Worm (Caenorhabditis elegans) whole organism, late embryonic: ENCODE measurements around the gene elt-3.
A peak's percentile ranks its signal among the peaks of the same experiment; 100 is the strongest.

Source experiments
- C08G9.2 ChIP-seq: sonication (generic microtip); optimal IDR thresholded peaks from 2 replicates; lab custom pipeline; 2016; ENCODE audit warnings: mild to moderate bottlenecking, missing genetic modification characterization, moderate library complexity, missing compliant biosample characterization
- F13H6.1 ChIP-seq: sonication (generic microtip); optimal IDR thresholded peaks from 2 replicates; lab custom pipeline; 2016; ENCODE audit warnings: missing genetic modification characterization, missing compliant biosample characterization
- K02D7.2 ChIP-seq: sonication (generic microtip); optimal IDR thresholded peaks from 2 replicates; lab custom pipeline; 2017; ENCODE audit warnings: mild to moderate bottlenecking, missing genetic modification characterization, missing compliant biosample characterization
- T23F11.4 ChIP-seq: fragments of 200-800 bp; sonication (Bioruptor generic); optimal IDR thresholded peaks from 2 replicates; lab custom pipeline; 2018; ENCODE audit warnings: mild to moderate bottlenecking, missing genetic modification characterization, missing compliant biosample characterization
- ahr-1 ChIP-seq: sonication (generic microtip); optimal IDR thresholded peaks from 2 replicates; lab custom pipeline; 2016; ENCODE audit warnings: missing genetic modification characterization, missing compliant biosample characterization
- ceh-14 ChIP-seq: sonication (generic microtip); optimal IDR thresholded peaks from 2 replicates; lab custom pipeline; 2016; ENCODE audit warnings: missing genotype, missing genetic modification characterization, missing compliant biosample characterization
- ceh-18 ChIP-seq: sonication (generic microtip); optimal IDR thresholded peaks from 2 replicates; lab custom pipeline; 2016; ENCODE audit warnings: missing genetic modification characterization, missing compliant biosample characterization
- ceh-19 ChIP-seq: fragments of 200-800 bp; sonication (Bioruptor generic); optimal IDR thresholded peaks from 2 replicates; lab custom pipeline; 2018; ENCODE audit warnings: mild to moderate bottlenecking, missing genetic modification characterization, missing compliant biosample characterization
- ceh-45 ChIP-seq: fragments of 200-800 bp; sonication (Bioruptor generic); IDR thresholded peaks from 2 replicates; pipeline ENCODE4 v1.3.6; 2022; ENCODE audit warnings: missing genetic modification reagents, missing genetic modification characterization, missing compliant biosample characterization
- ceh-48 ChIP-seq: sonication (generic microtip); optimal IDR thresholded peaks from 2 replicates; lab custom pipeline; 2016; ENCODE audit warnings: missing genetic modification characterization, inconsistent platforms, missing compliant biosample characterization
- ceh-6 ChIP-seq: fragments of 200-800 bp; sonication (Bioruptor generic); optimal IDR thresholded peaks from 2 replicates; lab custom pipeline; 2018; ENCODE audit warnings: mild to moderate bottlenecking, missing genetic modification characterization, missing compliant biosample characterization
- che-1 ChIP-seq: sonication (generic microtip); optimal IDR thresholded peaks from 2 replicates; lab custom pipeline; 2016; ENCODE audit warnings: mild to moderate bottlenecking, missing genetic modification characterization, missing compliant biosample characterization
- dmd-4 ChIP-seq: sonication (generic microtip); optimal IDR thresholded peaks from 2 replicates; lab custom pipeline; 2016; ENCODE audit warnings: borderline replicate concordance, missing genetic modification characterization, missing compliant biosample characterization
- elt-2 ChIP-seq: sonication (generic microtip); optimal IDR thresholded peaks from 2 replicates; lab custom pipeline; 2016; ENCODE audit warnings: missing genetic modification reagents, missing genetic modification characterization, missing compliant biosample characterization
- fkh-10 ChIP-seq: fragments of 150-350 bp; optimal IDR thresholded peaks from 2 replicates; lab custom pipeline; 2014; ENCODE audit warnings: missing biosample characterization, missing genetic modification reagents, missing genetic modification characterization
- gmeb-2 ChIP-seq: sonication (generic microtip); optimal IDR thresholded peaks from 2 replicates; lab custom pipeline; 2016; ENCODE audit warnings: missing genetic modification characterization, inconsistent platforms, missing compliant biosample characterization
- lim-6 ChIP-seq: sonication (generic microtip); optimal IDR thresholded peaks from 2 replicates; lab custom pipeline; 2016; ENCODE audit warnings: missing genetic modification characterization, missing compliant biosample characterization
- madf-2 ChIP-seq: sonication (generic microtip); optimal IDR thresholded peaks from 2 replicates; lab custom pipeline; 2017; ENCODE audit warnings: missing genetic modification characterization, missing compliant biosample characterization
- nfya-1 ChIP-seq: sonication (generic microtip); optimal IDR thresholded peaks from 2 replicates; lab custom pipeline; 2017; ENCODE audit warnings: missing genetic modification characterization, mild to moderate bottlenecking, missing compliant biosample characterization, antibody characterized with exemption, moderate library complexity
- nhr-11 ChIP-seq: fragments of 150-350 bp; optimal IDR thresholded peaks from 2 replicates; lab custom pipeline; 2014; ENCODE audit warnings: missing biosample characterization, missing genetic modification characterization
- nhr-232 ChIP-seq: sonication (generic microtip); optimal IDR thresholded peaks from 2 replicates; lab custom pipeline; 2016; ENCODE audit warnings: missing genetic modification characterization, missing compliant biosample characterization
- npax-4 ChIP-seq: sonication (generic microtip); optimal IDR thresholded peaks from 2 replicates; lab custom pipeline; 2016; ENCODE audit warnings: missing genetic modification characterization, missing compliant biosample characterization
- odd-2 ChIP-seq: sonication (generic microtip); optimal IDR thresholded peaks from 2 replicates; lab custom pipeline; 2017; ENCODE audit warnings: antibody characterized with exemption, mild to moderate bottlenecking, missing genetic modification characterization, missing compliant biosample characterization
- pat-9 ChIP-seq: fragments of 200-800 bp; sonication (Bioruptor generic); optimal IDR thresholded peaks from 2 replicates; lab custom pipeline; 2018; ENCODE audit warnings: mild to moderate bottlenecking, missing genetic modification characterization, moderate library complexity, missing compliant biosample characterization
- pax-1 ChIP-seq: fragments of 150-350 bp; optimal IDR thresholded peaks from 2 replicates; lab custom pipeline; 2014; ENCODE audit warnings: missing biosample characterization, missing genetic modification characterization
- pha-2 ChIP-seq: sonication (generic microtip); optimal IDR thresholded peaks from 2 replicates; lab custom pipeline; 2017; ENCODE audit warnings: mild to moderate bottlenecking, missing genetic modification characterization, missing compliant biosample characterization
- pha-4 ChIP-seq: fragments of 150-350 bp; optimal IDR thresholded peaks from 2 replicates; lab custom pipeline; 2018; ENCODE audit warnings: missing biosample characterization, missing genetic modification reagents, missing genetic modification characterization
- ref-2 ChIP-seq: sonication (generic microtip); optimal IDR thresholded peaks from 2 replicates; lab custom pipeline; 2016; ENCODE audit warnings: missing genetic modification characterization, missing compliant biosample characterization
- sdc-2 ChIP-seq: sonication (generic microtip); optimal IDR thresholded peaks from 2 replicates; lab custom pipeline; 2016; ENCODE audit warnings: missing genotype, missing genetic modification characterization, missing compliant biosample characterization
- sox-2 ChIP-seq: fragments of 200-800 bp; sonication (Bioruptor generic); IDR thresholded peaks from 2 replicates; pipeline ENCODE4 v1.3.6; 2022; ENCODE audit warnings: missing genetic modification reagents, missing genetic modification characterization, missing compliant biosample characterization
- syd-9 ChIP-seq: sonication (generic microtip); optimal IDR thresholded peaks from 2 replicates; lab custom pipeline; 2016; ENCODE audit warnings: mild to moderate bottlenecking, missing genetic modification characterization, moderate library complexity, missing compliant biosample characterization
- tbx-2 ChIP-seq: sonication (generic microtip); optimal IDR thresholded peaks from 2 replicates; lab custom pipeline; 2016; ENCODE audit warnings: missing genetic modification characterization, missing compliant biosample characterization
- unc-86 ChIP-seq: sonication (generic microtip); optimal IDR thresholded peaks from 2 replicates; lab custom pipeline; 2016; ENCODE audit warnings: missing genetic modification characterization, missing compliant biosample characterization
- zip-5 ChIP-seq: sonication (generic microtip); optimal IDR thresholded peaks from 2 replicates; lab custom pipeline; 2016; ENCODE audit warnings: missing genetic modification characterization, missing compliant biosample characterization
- ztf-16 ChIP-seq: sonication (generic microtip); optimal IDR thresholded peaks from 2 replicates; lab custom pipeline; 2017; ENCODE audit warnings: missing genetic modification characterization, missing compliant biosample characterization

Gene elt-3

ce11 chrX:13920374-13920986 is 14.2 kb upstream of the elt-3 start:
- TF ChIP-seq ceh-18, result peak; percentile 10
- peak; percentile 28 for TF ChIP-seq tbx-2 (tag; lab: Kevin White, UChicago)
- TF ChIP-seq F13H6.1, result peak; percentile 11
- TF ChIP-seq ceh-45, result no peak
- TF ChIP-seq, all 69 proteins: peak for 3

ce11 chrX:13926029-13926428 is 8.6 kb upstream of the elt-3 start, which contains the start of gene meg-2:
Gene meg-2 (minus strand): TSS chrX:13926129.
- TF ChIP-seq sox-2 (GFP tag; lab: Robert Waterston, UW) (no peak), lim-6 (no peak), T23F11.4 (GFP tag; lab: Kevin White, UChicago) (no peak), sdc-2 (no peak)

ce11 chrX:13928532-13928931 is 6.1 kb upstream of the elt-3 start:
- TF ChIP-seq pax-1 (no peak), nhr-11 (tag; lab: Kevin White, UChicago) (no peak), F13H6.1 (no peak), dmd-4 (no peak), ztf-16 (tag; lab: Kevin White, UChicago) (no peak), pha-4 (no peak), ceh-14 (tag; lab: Kevin White, UChicago) (no peak), nfya-1 (tag; lab: Kevin White, UChicago) (no peak), pha-2 (tag; lab: Kevin White, UChicago) (no peak), ceh-6 (GFP tag; lab: Kevin White, UChicago) (no peak), unc-86 (tag; lab: Kevin White, UChicago) (no peak), gmeb-2 (tag; lab: Kevin White, UChicago) (no peak), ahr-1 (no peak), syd-9 (tag; lab: Kevin White, UChicago) (no peak)
- TF ChIP-seq, all 69 proteins: peak for 0

- TF ChIP-seq madf-2 (tag; lab: Kevin White, UChicago), result no peak
- no peak for TF ChIP-seq nhr-232
- TF ChIP-seq pha-2 (tag; lab: Kevin White, UChicago), result no peak
- no peak for TF ChIP-seq npax-4
- TF ChIP-seq unc-86 (tag; lab: Kevin White, UChicago), result no peak
- TF ChIP-seq pax-1, result no peak
- TF ChIP-seq ref-2 (tag; lab: Kevin White, UChicago), result no peak
- no peak for TF ChIP-seq che-1 (tag; lab: Kevin White, UChicago)
Measured at ce11 chrX:13929534-13929933, 5.1 kb upstream of the elt-3 start, which contains the start of gene meg-1. Gene meg-1 (minus strand): TSS chrX:13929634.

ce11 chrX:13936719-13937118 is 2.0 kb downstream of the elt-3 start:
- TF ChIP-seq npax-4 (no peak), ref-2 (tag; lab: Kevin White, UChicago) (no peak), pat-9 (tag; lab: Kevin White, UChicago) (no peak), tbx-2 (tag; lab: Kevin White, UChicago) (no peak), ceh-48 (no peak), ceh-19 (no peak)

ce11 chrX:13937350-13937749 is 2.7 kb downstream of the elt-3 start:
- TF ChIP-seq zip-5 (tag; lab: Kevin White, UChicago) (no peak), C08G9.2 (tag; lab: Kevin White, UChicago) (no peak), K02D7.2 (tag; lab: Kevin White, UChicago) (no peak), syd-9 (tag; lab: Kevin White, UChicago) (no peak), elt-2 (tag; lab: Kevin White, UChicago) (peak; percentile 71), ceh-48 (no peak), odd-2 (no peak), fkh-10 (GFP tag; lab: Kevin White, UChicago) (no peak), pha-4 (no peak)
